Worm (Caenorhabditis elegans): ENCODE results near the gene W09G12.7.

W09G12.7 gene

ce11 chrIV:1224781-1225180 lies 4.1 kb upstream of the W09G12.7 start:
- no peak for TF ChIP-seq nhr-77 (tag; optimal IDR thresholded peaks at IDR 0.05)
- no peak for TF ChIP-seq nhr-25 (tag; optimal IDR thresholded peaks at IDR 0.05; ENCODE audit: borderline replicate concordance, insufficient read depth)
- TF ChIP-seq snpc-1.2 (GFP tag; IDR thresholded peaks at IDR 0.05), result no peak
- TF ChIP-seq aha-1 (tag), result peak; percentile 11
- TF ChIP-seq pha-4 (GFP tag; IDR thresholded peaks at IDR 0.05), result no peak
- TF ChIP-seq pha-4 (tag; optimal IDR thresholded peaks at IDR 0.05), result no peak
- no peak for TF ChIP-seq lsy-2 (tag; optimal IDR thresholded peaks at IDR 0.05)
- TF ChIP-seq mdt-29 (GFP tag; IDR thresholded peaks at IDR 0.05), result no peak
- no peak for TF ChIP-seq nhr-11 (tag; optimal IDR thresholded peaks at IDR 0.05)

ce11 chrIV:1225596-1226232 lies 3.2 kb upstream of the W09G12.7 start, which contains the start of gene W09G12.8:
W09G12.8 (plus strand) TSS chrIV:1226182.
- TF ChIP-seq tra-1 (GFP tag; IDR thresholded peaks at IDR 0.05), result no peak
- peak in 1 of 2 experiments; percentile 91 for TF ChIP-seq unc-62 (GFP tag; optimal IDR thresholded peaks at IDR 0.05 in 1 of 2)
- TF ChIP-seq unc-62 (tag; optimal IDR thresholded peaks at IDR 0.05), result no peak
- no peak for TF ChIP-seq dmd-9 (GFP tag; IDR thresholded peaks at IDR 0.05)

DNA sequence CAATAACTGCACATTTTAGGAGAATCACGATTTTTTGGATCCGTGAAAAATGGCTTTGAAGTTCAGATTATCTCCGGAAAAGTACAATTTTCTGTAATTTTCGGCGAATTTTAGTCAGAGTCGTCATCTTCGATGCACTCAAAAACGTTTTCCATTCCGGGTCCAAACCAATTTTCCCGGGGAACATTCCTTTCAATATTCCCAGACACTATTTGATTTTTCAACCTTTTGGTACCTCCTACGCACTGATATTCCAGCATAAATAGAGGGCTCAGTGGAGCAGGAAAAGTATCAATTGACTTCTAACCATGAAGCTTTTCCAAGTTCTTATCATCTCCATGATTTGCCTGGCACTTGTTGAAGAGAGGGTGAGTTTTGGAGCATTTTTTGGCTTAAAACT lies 2.7 kb downstream of the W09G12.7 start, which contains the start of gene W09G12.6:
Gene W09G12.6, plus strand, starts transcription at position 301 of the 400 bp plus-strand sequence.
- TF ChIP-seq nhr-42 (GFP tag; IDR thresholded peaks at IDR 0.05), result no peak
- no peak for TF ChIP-seq ceh-62 (tag; optimal IDR thresholded peaks at IDR 0.05)
- TF ChIP-seq F44E2.7 (GFP tag; IDR thresholded peaks at IDR 0.05), result no peak
- TF ChIP-seq zfp-3 (GFP tag; conservative IDR thresholded peaks at IDR 0.05), result no peak
- TF ChIP-seq daf-19 (GFP tag; conservative IDR thresholded peaks at IDR 0.05), result no peak
- TF ChIP-seq nhr-102 (tag; optimal IDR thresholded peaks at IDR 0.05), result no peak
- no peak for TF ChIP-seq lim-7 (GFP tag; IDR thresholded peaks at IDR 0.05)
- TF ChIP-seq lin-39 (tag; optimal IDR thresholded peaks at IDR 0.05), result no peak
- TF ChIP-seq daf-8 (GFP tag; IDR thresholded peaks at IDR 0.05), result no peak
- TF ChIP-seq ZK546.5 (tag; optimal IDR thresholded peaks at IDR 0.05), result no peak
- no peak for TF ChIP-seq madf-9 (GFP tag; conservative IDR thresholded peaks at IDR 0.05)

- TF ChIP-seq snpc-1.2 (GFP tag; IDR thresholded peaks at IDR 0.05), result 0 out of 2 replicates have a peak, but pooled peaks have one; percentile 40
- TF ChIP-seq aha-1 (tag), result peak; percentile 90
- no peak for TF ChIP-seq lin-13 (GFP tag; optimal IDR thresholded peaks at IDR 0.05)
- no peak for TF ChIP-seq Y5F2A.4 (GFP tag; optimal IDR thresholded peaks at IDR 0.05)
- TF ChIP-seq set-16 (GFP tag; IDR thresholded peaks at IDR 0.05), result peak; percentile 99
- TF ChIP-seq saeg-2 (GFP tag; IDR thresholded peaks at IDR 0.05), result no peak
- 0 out of 4 replicates have a peak, but pooled peaks of 1 of the 2 experiments have one; percentile 35 for TF ChIP-seq madf-5 (GFP tag; IDR thresholded peaks at IDR 0.05)
- TF ChIP-seq pha-4 (GFP tag; IDR thresholded peaks at IDR 0.05), result peak; percentile 69; the same call in 1 of the 2 replicates
- TF ChIP-seq pha-4 (tag; optimal IDR thresholded peaks at IDR 0.05), result no peak
- no peak for TF ChIP-seq nhr-41 (GFP tag; IDR thresholded peaks at IDR 0.05)
- TF ChIP-seq unc-130 (GFP tag; optimal IDR thresholded peaks at IDR 0.05), result no peak
- TF ChIP-seq nhr-102 (tag; optimal IDR thresholded peaks at IDR 0.05), result no peak
- TF ChIP-seq mxl-2 (GFP tag; conservative IDR thresholded peaks at IDR 0.05), result no peak
- no peak for TF ChIP-seq nhr-77 (tag; optimal IDR thresholded peaks at IDR 0.05)
- TF ChIP-seq egl-43 (GFP tag; IDR thresholded peaks at IDR 0.05), result peak; percentile 63
Measured at ce11 chrIV:1232419-1233145, 3.7 kb downstream of the W09G12.7 start.
